Worm (Caenorhabditis elegans): Measurements from ENCODE around the gene chts-1.

Gene chts-1

DNA sequence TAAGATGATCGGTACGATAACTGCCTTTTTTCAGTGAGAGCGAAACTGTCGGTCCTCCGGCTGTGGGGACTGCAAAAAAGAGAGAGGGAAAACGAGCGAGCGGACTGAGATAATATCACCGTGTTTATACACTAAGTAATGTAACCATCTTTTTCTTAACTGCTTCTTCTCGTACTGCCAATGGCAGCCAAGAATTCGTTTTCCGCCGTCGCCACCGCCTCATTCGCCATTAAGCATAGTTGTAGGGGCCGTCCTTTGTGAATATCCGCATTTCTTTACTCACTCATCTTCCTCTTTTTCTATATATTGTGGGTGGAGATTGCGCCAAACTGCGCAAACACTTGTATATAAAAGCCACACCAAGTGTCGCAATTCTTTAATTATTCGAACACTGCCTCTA is 27.0 kb upstream of the chts-1 start, which contains the start of gene col-174:
Gene col-174, plus strand, starts transcription at position 301 of the 400 bp plus-strand sequence.
- peak; percentile 12 for TF ChIP-seq ham-2 (GFP tag; optimal IDR thresholded peaks at IDR 0.05)
- TF ChIP-seq unc-39 (tag; optimal IDR thresholded peaks at IDR 0.05), result no peak

ce11 chrX:7541078-7541477 is 21.6 kb upstream of the chts-1 start:
- TF ChIP-seq unc-62 (GFP tag; optimal IDR thresholded peaks at IDR 0.05) (no peak), sptf-1 (tag; optimal IDR thresholded peaks at IDR 0.05) (no peak), nhr-12 (tag; optimal IDR thresholded peaks at IDR 0.05) (no peak), unc-120 (tag; optimal IDR thresholded peaks at IDR 0.05; ENCODE audit: poor library complexity, severe bottlenecking) (no peak), mab-5 (tag; optimal IDR thresholded peaks at IDR 0.05) (no peak)

- TF ChIP-seq M03D4.4 (tag; optimal IDR thresholded peaks at IDR 0.05) (no peak), elt-3 (tag; optimal IDR thresholded peaks at IDR 0.05) (no peak), ces-1 (GFP tag; optimal IDR thresholded peaks at IDR 0.05) (no peak), unc-120 (tag; optimal IDR thresholded peaks at IDR 0.05; ENCODE audit: poor library complexity, severe bottlenecking) (no peak), pha-4 (tag; optimal IDR thresholded peaks at IDR 0.05) (no peak)
Observed at ce11 chrX:7540033-7540432, 20.6 kb upstream of the chts-1 start, which contains the start of gene glb-16. TSS of gene glb-16 (minus strand) at chrX:7540133.

ce11 chrX:7537742-7538268 is 18.3 kb upstream of the chts-1 start, which contains the start of gene dpy-7:
TSS of gene dpy-7 (minus strand) at chrX:7537792.
- TF ChIP-seq unc-120 (tag; optimal IDR thresholded peaks at IDR 0.05; ENCODE audit: poor library complexity, severe bottlenecking), result no peak
- TF ChIP-seq ceh-83 (GFP tag; optimal IDR thresholded peaks at IDR 0.05), result no peak
- no peak for TF ChIP-seq nhr-2 (tag; optimal IDR thresholded peaks at IDR 0.05)
- TF ChIP-seq ceh-39 (tag; optimal IDR thresholded peaks at IDR 0.05), result no peak
- TF ChIP-seq unc-39 (tag; optimal IDR thresholded peaks at IDR 0.05), result no peak
- peak; percentile 18 for TF ChIP-seq ham-2 (GFP tag; optimal IDR thresholded peaks at IDR 0.05)
- no peak for TF ChIP-seq mls-2 (tag; optimal IDR thresholded peaks at IDR 0.05)
- no peak for TF ChIP-seq blmp-1 (tag; optimal IDR thresholded peaks at IDR 0.05)
- peak; percentile 86 for TF ChIP-seq elt-1 (tag; optimal IDR thresholded peaks at IDR 0.05; ENCODE audit: borderline replicate concordance, insufficient read depth)

- TF ChIP-seq flh-1 (GFP tag; optimal IDR thresholded peaks at IDR 0.05) (no peak), ces-1 (GFP tag; optimal IDR thresholded peaks at IDR 0.05) (no peak), nhr-28 (tag; optimal IDR thresholded peaks at IDR 0.05) (no peak), lin-32 (GFP tag; optimal IDR thresholded peaks at IDR 0.05) (no peak), ztf-11 (tag; optimal IDR thresholded peaks at IDR 0.05) (no peak), elt-1 (tag; optimal IDR thresholded peaks at IDR 0.05; ENCODE audit: borderline replicate concordance, insufficient read depth) (no peak), lsy-2 (tag; optimal IDR thresholded peaks at IDR 0.05) (no peak), snpc-4 (tag; optimal IDR thresholded peaks at IDR 0.05) (no peak), unc-39 (tag; optimal IDR thresholded peaks at IDR 0.05) (no peak), elt-3 (tag; optimal IDR thresholded peaks at IDR 0.05) (no peak), mep-1 (tag; optimal IDR thresholded peaks at IDR 0.05) (no peak), unc-62 (GFP tag; optimal IDR thresholded peaks at IDR 0.05) (no peak), nhr-76 (tag; optimal IDR thresholded peaks at IDR 0.05) (no peak), ham-2 (GFP tag; optimal IDR thresholded peaks at IDR 0.05) (no peak), tbx-8 (GFP tag; optimal IDR thresholded peaks at IDR 0.05) (no peak)
Observed at ce11 chrX:7536869-7537268, 17.4 kb upstream of the chts-1 start.

- TF ChIP-seq mls-2 (tag; optimal IDR thresholded peaks at IDR 0.05) (peak; percentile 26), lsy-2 (tag; optimal IDR thresholded peaks at IDR 0.05) (no peak), lin-32 (GFP tag; optimal IDR thresholded peaks at IDR 0.05) (peak; percentile 15), ceh-39 (tag; optimal IDR thresholded peaks at IDR 0.05) (no peak)
Observed at ce11 chrX:7534454-7534853, 15.0 kb upstream of the chts-1 start.

- no peak for TF ChIP-seq ham-2 (GFP tag; optimal IDR thresholded peaks at IDR 0.05)
- no peak for TF ChIP-seq lin-13 (tag; optimal IDR thresholded peaks at IDR 0.05)
- no peak for TF ChIP-seq ceh-39 (tag; optimal IDR thresholded peaks at IDR 0.05)
- no peak for TF ChIP-seq zip-8 (tag; optimal IDR thresholded peaks at IDR 0.05)
Observed at ce11 chrX:7532632-7533031, 13.2 kb upstream of the chts-1 start, which contains the start of gene ceh-14. TSS of gene ceh-14 (minus strand) at chrX:7532732.
